Fruit fly (Drosophila melanogaster) whole organism, embryonic: ENCODE measurements around the gene aqz.

Experiments
- Antp ChIP-seq: fragments of 200-800 bp; sonication (Bioruptor generic); optimal IDR thresholded peaks from 3 replicates; lab custom pipeline; 2016; ENCODE audit warnings: missing biosample characterization, missing genetic modification characterization
- Bgb ChIP-seq: fragments of 200-800 bp; sonication (Bioruptor generic); IDR thresholded peaks from 2 replicates; pipeline ENCODE4 v1.3.6; 2022; ENCODE audit warnings: missing biosample characterization, missing genetic modification characterization; ENCODE audit not compliant: partially characterized antibody
- CG10274 ChIP-seq: fragments of 200-800 bp; sonication (Bioruptor generic); optimal IDR thresholded peaks from 3 replicates; lab custom pipeline; 2017; ENCODE audit warnings: missing biosample characterization, mild to moderate bottlenecking, missing genetic modification characterization
- CG10321 ChIP-seq: fragments of 200-800 bp; sonication (Bioruptor generic); IDR thresholded peaks from 2 replicates; pipeline ENCODE4 v1.3.6; 2022; ENCODE audit warnings: missing biosample characterization, missing genetic modification characterization
- CG11398 ChIP-seq: fragments of 200-800 bp; sonication (Bioruptor generic); optimal IDR thresholded peaks from 2 replicates; lab custom pipeline; 2016; ENCODE audit warnings: missing biosample characterization, missing genetic modification characterization
- CG11723 ChIP-seq: fragments of 200-800 bp; sonication (Bioruptor generic); optimal IDR thresholded peaks from 2 replicates; lab custom pipeline; 2017; ENCODE audit warnings: missing biosample characterization, mild to moderate bottlenecking, missing genetic modification characterization
- CG12659 ChIP-seq: fragments of 200-800 bp; sonication (Bioruptor generic); optimal IDR thresholded peaks from 3 replicates; lab custom pipeline; 2017; ENCODE audit warnings: mild to moderate bottlenecking, missing biosample characterization, missing genetic modification reagents, missing genetic modification characterization
- CG12942 ChIP-seq: fragments of 200-800 bp; sonication (Bioruptor generic); optimal IDR thresholded peaks from 3 replicates; lab custom pipeline; 2016; ENCODE audit warnings: missing biosample characterization, missing genetic modification characterization
- CG13624 ChIP-seq: fragments of 200-800 bp; sonication (Bioruptor generic); optimal IDR thresholded peaks from 2 replicates; lab custom pipeline; 2016; ENCODE audit warnings: missing biosample characterization, missing genetic modification characterization
- CG14441 ChIP-seq: fragments of 200-800 bp; sonication (Bioruptor generic); IDR thresholded peaks from 2 replicates; pipeline ENCODE4 v1.3.6; 2022; ENCODE audit warnings: missing biosample characterization, missing genetic modification characterization
- CG14860 ChIP-seq: fragments of 200-800 bp; sonication (Bioruptor generic); IDR thresholded peaks from 3 replicates; pipeline ENCODE4 v1.3.6; 2022; ENCODE audit warnings: missing biosample characterization, missing genetic modification characterization; ENCODE audit not compliant: partially characterized antibody
- CG16863 ChIP-seq: fragments of 200-800 bp; sonication (Bioruptor generic); optimal IDR thresholded peaks from 3 replicates; lab custom pipeline; 2016; ENCODE audit warnings: missing biosample characterization, missing genetic modification characterization
- CG1792 ChIP-seq: fragments of 200-800 bp; sonication (Bioruptor generic); optimal IDR thresholded peaks from 2 replicates; lab custom pipeline; 2016; ENCODE audit warnings: missing biosample characterization, missing genetic modification characterization
- CG3163 ChIP-seq: fragments of 200-800 bp; sonication (Bioruptor generic); optimal IDR thresholded peaks from 3 replicates; lab custom pipeline; 2016; ENCODE audit warnings: missing biosample characterization, missing genetic modification characterization
- CG4404 ChIP-seq: fragments of 200-800 bp; sonication (Bioruptor generic); IDR thresholded peaks from 2 replicates; pipeline ENCODE4 v1.3.6; 2022; ENCODE audit warnings: missing biosample characterization, missing genetic modification characterization
- CG4617 ChIP-seq: fragments of 200-800 bp; sonication (Bioruptor generic); optimal IDR thresholded peaks from 3 replicates; lab custom pipeline; 2016; ENCODE audit warnings: missing biosample characterization, missing genetic modification characterization, borderline replicate concordance
- CG6175 ChIP-seq: fragments of 200-800 bp; sonication (Bioruptor generic); IDR thresholded peaks from 3 replicates; pipeline ENCODE4 v1.3.6; 2022; ENCODE audit warnings: missing biosample characterization, missing genetic modification characterization
- CG7987 ChIP-seq: fragments of 200-800 bp; sonication (Bioruptor generic); optimal IDR thresholded peaks from 2 replicates; lab custom pipeline; 2018; ENCODE audit warnings: missing biosample characterization, mild to moderate bottlenecking, missing genetic modification characterization, moderate library complexity
- CG9609 ChIP-seq: fragments of 200-800 bp; sonication (Bioruptor generic); optimal IDR thresholded peaks from 3 replicates; lab custom pipeline; 2016; ENCODE audit warnings: missing biosample characterization, missing genetic modification characterization
- Dfd ChIP-seq, 2 experiments: fragments of >200 bp; optimal IDR thresholded peaks; 2 replicates each; lab custom pipeline; 2017; ENCODE audit warnings: missing biosample characterization in 2 of 2, missing genetic modification characterization in 2 of 2
- Dp ChIP-seq: fragments of 200-800 bp; sonication (Bioruptor generic); optimal IDR thresholded peaks from 2 replicates; lab custom pipeline; 2018; ENCODE audit warnings: missing biosample characterization, mild to moderate bottlenecking, missing genetic modification characterization, moderate library complexity
- Drgx ChIP-seq: fragments of 200-800 bp; sonication (Bioruptor generic); IDR thresholded peaks from 2 replicates; pipeline ENCODE4 v1.3.6; 2022; ENCODE audit warnings: missing biosample characterization, missing genetic modification characterization
- E2f1 ChIP-seq: fragments of 200-800 bp; sonication (Bioruptor generic); IDR thresholded peaks from 2 replicates; pipeline ENCODE4 v1.3.6; 2022; ENCODE audit warnings: missing biosample characterization, missing genetic modification characterization
- Gug ChIP-seq: fragments of 200-800 bp; sonication (Bioruptor generic); IDR thresholded peaks from 4 replicates; pipeline ENCODE4 v1.3.6; 2022; ENCODE audit warnings: missing biosample characterization, missing genetic modification characterization
- HLHmδ ChIP-seq: fragments of 200-800 bp; sonication (Bioruptor generic); optimal IDR thresholded peaks from 2 replicates; lab custom pipeline; 2018; ENCODE audit warnings: missing biosample characterization, mild to moderate bottlenecking, missing genetic modification characterization, moderate library complexity
- Lhr ChIP-seq: fragments of 200-800 bp; sonication (Bioruptor generic); optimal IDR thresholded peaks from 3 replicates; lab custom pipeline; 2017; ENCODE audit warnings: mild to moderate bottlenecking, missing biosample characterization, missing genetic modification reagents, missing genetic modification characterization
- Meics ChIP-seq: fragments of 200-800 bp; sonication (Bioruptor generic); optimal IDR thresholded peaks from 2 replicates; lab custom pipeline; 2017; ENCODE audit warnings: missing biosample characterization, mild to moderate bottlenecking, missing genetic modification characterization
- PHDP ChIP-seq: fragments of 200-800 bp; sonication (Bioruptor generic); optimal IDR thresholded peaks from 3 replicates; lab custom pipeline; 2018; ENCODE audit warnings: missing biosample characterization, mild to moderate bottlenecking, missing genetic modification characterization, moderate library complexity
- abd-A ChIP-seq: fragments of 200-800 bp; sonication (Bioruptor generic); optimal IDR thresholded peaks from 3 replicates; lab custom pipeline; 2019; ENCODE audit warnings: missing biosample characterization, mild to moderate bottlenecking, missing genetic modification characterization, moderate library complexity
- bsh ChIP-seq, 2 experiments: fragments of 200-800 bp; sonication (Bioruptor generic); optimal IDR thresholded peaks; 2 replicates each; lab custom pipeline; 2017 to 2018; ENCODE audit warnings: mild to moderate bottlenecking in 2 of 2, missing biosample characterization in 2 of 2, missing genetic modification characterization in 2 of 2, moderate library complexity in 1 of 2
- btn ChIP-seq: fragments of 200-800 bp; sonication (Bioruptor generic); optimal IDR thresholded peaks from 2 replicates; lab custom pipeline; 2016; ENCODE audit warnings: missing biosample characterization, missing genetic modification characterization
- crp ChIP-seq, 2 experiments: fragments of 200-800 bp; sonication (Bioruptor generic); optimal IDR thresholded peaks; 2 replicates in 1 of 2; 3 replicates in 1 of 2; lab custom pipeline; 2017; ENCODE audit warnings: missing biosample characterization in 2 of 2, missing genetic modification characterization in 2 of 2, mild to moderate bottlenecking in 1 of 2, moderate library complexity in 1 of 2
- dati ChIP-seq: fragments of 200-800 bp; sonication (Bioruptor generic); IDR thresholded peaks from 2 replicates; pipeline ENCODE4 v1.3.6; 2022; ENCODE audit warnings: missing biosample characterization, missing genetic modification characterization
- ems ChIP-seq: fragments of 200-800 bp; sonication (Bioruptor generic); optimal IDR thresholded peaks from 3 replicates; lab custom pipeline; 2016; ENCODE audit warnings: missing biosample characterization, missing genetic modification characterization
- esg ChIP-seq: fragments of 200-800 bp; sonication (Bioruptor generic); conservative IDR thresholded peaks from 2 replicates; pipeline ENCODE4 v1.3.6; 2022; ENCODE audit warnings: missing biosample characterization, missing genetic modification characterization
- gce ChIP-seq: fragments of 200-800 bp; sonication (Bioruptor generic); IDR thresholded peaks from 3 replicates; pipeline ENCODE4 v1.3.6; 2022; ENCODE audit warnings: missing biosample characterization, missing genetic modification characterization
- gem ChIP-seq: fragments of 200-800 bp; sonication (Bioruptor generic); optimal IDR thresholded peaks from 2 replicates; lab custom pipeline; 2019; ENCODE audit warnings: missing biosample characterization, mild to moderate bottlenecking, missing genetic modification characterization, moderate library complexity
- hb ChIP-seq: fragments of 200-800 bp; sonication (Bioruptor generic); IDR thresholded peaks from 3 replicates; pipeline ENCODE4 v1.3.6; 2022; ENCODE audit warnings: missing biosample characterization, missing genetic modification characterization; ENCODE audit not compliant: partially characterized antibody
- insv ChIP-seq, 2 experiments: fragments of 200-800 bp; sonication (Bioruptor generic); optimal IDR thresholded peaks; 3 replicates each; lab custom pipeline; 2016 to 2018; ENCODE audit warnings: missing biosample characterization in 2 of 2, missing genetic modification characterization in 2 of 2
- jumu ChIP-seq: fragments of 200-800 bp; sonication (Bioruptor generic); optimal IDR thresholded peaks from 3 replicates; lab custom pipeline; 2016; ENCODE audit warnings: missing biosample characterization, missing genetic modification characterization
- kni ChIP-seq: fragments of 200-800 bp; sonication (Bioruptor generic); optimal IDR thresholded peaks from 3 replicates; lab custom pipeline; 2017; ENCODE audit warnings: mild to moderate bottlenecking, missing biosample characterization, missing genetic modification reagents, missing genetic modification characterization
- pnt ChIP-seq: fragments of 200-800 bp; sonication (Bioruptor generic); optimal IDR thresholded peaks from 3 replicates; lab custom pipeline; 2016; ENCODE audit warnings: missing biosample characterization, missing genetic modification characterization
- psq ChIP-seq: fragments of 200-800 bp; sonication (Bioruptor generic); optimal IDR thresholded peaks from 2 replicates; lab custom pipeline; 2017; ENCODE audit warnings: missing biosample characterization, missing genetic modification characterization
- pzg ChIP-seq: fragments of 200-800 bp; sonication (Bioruptor generic); optimal IDR thresholded peaks from 3 replicates; lab custom pipeline; 2018; ENCODE audit warnings: missing biosample characterization, mild to moderate bottlenecking, missing genetic modification characterization, moderate library complexity
- ssp ChIP-seq: fragments of 200-800 bp; sonication (Bioruptor generic); IDR thresholded peaks from 2 replicates; pipeline ENCODE4 v1.3.6; 2022; ENCODE audit warnings: missing biosample characterization, missing genetic modification characterization
- tll ChIP-seq, 2 experiments: fragments of 200-800 bp in 1 of 2; fragments of >200 bp in 1 of 2; sonication (Bioruptor generic) in 1 of 2; optimal IDR thresholded peaks; 2 replicates each; lab custom pipeline; 2017 to 2019; ENCODE audit warnings: missing biosample characterization in 2 of 2, missing genetic modification characterization in 2 of 2, mild to moderate bottlenecking in 1 of 2, moderate library complexity in 1 of 2
- tx ChIP-seq: fragments of 200-800 bp; sonication (Bioruptor generic); optimal IDR thresholded peaks from 2 replicates; lab custom pipeline; 2016; ENCODE audit warnings: missing biosample characterization, missing genetic modification characterization
- usp ChIP-seq: fragments of >200 bp; optimal IDR thresholded peaks from 2 replicates; lab custom pipeline; 2017; ENCODE audit warnings: missing biosample characterization, missing genetic modification characterization

The aqz gene

dm6 chr3R:8810397-8811184, 9.9 kb downstream of the aqz start (continued):
- TF ChIP-seq Dp (GFP tag; lab: Kevin White, UChicago) (peak; percentile 1), crp (GFP tag; optimal IDR thresholded peaks at IDR 0.05; lab: Kevin White, UChicago) (peak in 1 of 2 experiments; percentile 46), CG12659 (GFP tag; lab: Kevin White, UChicago) (peak; percentile 83), psq (GFP tag; lab: Kevin White, UChicago) (peak; percentile 71), CG9609 (peak; percentile 39), CG12942 (peak; percentile 75), insv (GFP tag; optimal IDR thresholded peaks at IDR 0.05; lab: Kevin White, UChicago) (peak in 1 of 2 experiments; percentile 66), hb (no peak), Dfd (GFP tag; optimal IDR thresholded peaks at IDR 0.05; lab: Kevin White, UChicago) (no peak), CG14441 (peak; percentile 66), ssp (GFP tag; lab: Robert Waterston, UW) (no peak), PHDP (tag; lab: Kevin White, UChicago) (peak; percentile 92), jumu (GFP tag; lab: Kevin White, UChicago) (peak; percentile 38), CG7987 (GFP tag; lab: Kevin White, UChicago) (peak; percentile 99), CG14860 (GFP tag; lab: Robert Waterston, UW) (no peak), usp (no peak), CG10274 (GFP tag; lab: Kevin White, UChicago) (peak; percentile 30), ems (GFP tag; lab: Kevin White, UChicago) (peak; percentile 77), CG10321 (peak; percentile 54; the same call in 1 of the 2 replicates), abd-A (tag; lab: Kevin White, UChicago) (peak; percentile 80), Bgb (GFP tag; lab: Robert Waterston, UW) (peak; percentile 25; the same call in 1 of the 2 replicates), CG1792 (GFP tag; lab: Kevin White, UChicago) (peak; percentile 87), Antp (GFP tag; lab: Kevin White, UChicago) (no peak), bsh (GFP tag; optimal IDR thresholded peaks at IDR 0.05; lab: Kevin White, UChicago) (peak in 1 of 2 experiments; percentile 88), gem (tag; lab: Kevin White, UChicago) (peak; percentile 69), gce (GFP tag; lab: Robert Waterston, UW) (peak; percentile 84), E2f1 (peak; percentile 49; the same call in 1 of the 2 replicates), pnt (GFP tag; lab: Kevin White, UChicago) (peak; percentile 63), CG6175 (0 out of 3 replicates have a peak, but pooled peaks have one; percentile 7), Lhr (GFP tag; lab: Kevin White, UChicago) (peak; percentile 81), esg (no peak), CG3163 (GFP tag; lab: Kevin White, UChicago) (peak; percentile 57), dati (GFP tag; lab: Robert Waterston, UW) (peak; percentile 57; the same call in 1 of the 2 replicates), tx (GFP tag; lab: Kevin White, UChicago) (peak; percentile 44), Drgx (GFP tag; lab: Robert Waterston, UW) (peak; percentile 76), CG4404 (GFP tag; lab: Robert Waterston, UW) (no peak), pzg (GFP tag; lab: Kevin White, UChicago) (peak; percentile 25), kni (GFP tag; lab: Kevin White, UChicago) (peak; percentile 99), CG11398 (GFP tag; lab: Kevin White, UChicago) (peak; percentile 90), CG13624 (GFP tag; lab: Kevin White, UChicago) (peak; percentile 97), Gug (peak; percentile 18; the same call in 1 of the 4 replicates), CG4617 (GFP tag; lab: Kevin White, UChicago) (peak; percentile 29), btn (GFP tag; lab: Kevin White, UChicago) (peak; percentile 80), Meics (GFP tag; lab: Kevin White, UChicago) (peak; percentile 72), tll (GFP tag; optimal IDR thresholded peaks at IDR 0.05; lab: Kevin White, UChicago) (peak in 1 of 2 experiments; percentile 24), CG16863 (GFP tag; lab: Kevin White, UChicago) (peak; percentile 84), HLHmδ (GFP tag; lab: Kevin White, UChicago) (peak; percentile 96), CG11723 (peak; percentile 88)
